Worm (Caenorhabditis elegans) whole organism, dauer: ENCODE data around the gene F29B9.1.
"Not testable (repeated sequence)": the region's sequence is repeated elsewhere in the genome, so short reads cannot be mapped to it uniquely, and the experiment has no call there.

Experiments
- unc-62 ChIP-seq: sonication (generic microtip); optimal IDR thresholded peaks from 2 replicates; lab custom pipeline; 2017; ENCODE audit warnings: missing biosample characterization, missing genetic modification reagents, missing genetic modification characterization

F29B9.1 gene

ce11 chrIV:4705922-4706321 lies 40.7 kb downstream of the F29B9.1 start:
- no peak for TF ChIP-seq unc-62 (GFP tag; lab: Kevin White, UChicago)

- TF ChIP-seq unc-62 (GFP tag; lab: Kevin White, UChicago), result no peak
Measured at ce11 chrIV:4710459-4710858, 45.3 kb downstream of the F29B9.1 start, which contains the start of gene cif-1. Gene cif-1, minus strand, starts transcription at chrIV:4710755.

- no peak for TF ChIP-seq unc-62 (GFP tag; lab: Kevin White, UChicago)
Measured at ce11 chrIV:4712376-4712775, 47.2 kb downstream of the F29B9.1 start, which contains the start of gene yars-2. Gene yars-2, minus strand, starts transcription at chrIV:4712624.

- TF ChIP-seq unc-62 (GFP tag; lab: Kevin White, UChicago), result not testable (repeated sequence)
Measured at ce11 chrIV:4715785-4716184, 50.6 kb downstream of the F29B9.1 start, which contains the start of gene miro-1. Gene miro-1, minus strand, starts transcription at chrIV:4715807.
